Worm (Caenorhabditis elegans) whole organism, late embryonic: ENCODE data around the gene F44E2.8.

Experiments
- nfya-1 ChIP-seq: sonication (generic microtip); optimal IDR thresholded peaks from 2 replicates; lab custom pipeline; 2017; ENCODE audit warnings: missing genetic modification characterization, mild to moderate bottlenecking, missing compliant biosample characterization, antibody characterized with exemption, moderate library complexity
- pha-4 ChIP-seq: fragments of 150-350 bp; optimal IDR thresholded peaks from 2 replicates; lab custom pipeline; 2018; ENCODE audit warnings: missing biosample characterization, missing genetic modification reagents, missing genetic modification characterization
- unc-55 ChIP-seq: sonication (generic microtip); optimal IDR thresholded peaks from 2 replicates; lab custom pipeline; 2017; ENCODE audit warnings: missing biosample characterization, missing genetic modification reagents, missing genetic modification characterization

ce11 chrIII:8878960-8879359 is 29.3 kb upstream of the F44E2.8 start:
- TF ChIP-seq unc-55 (GFP tag; lab: Kevin White, UChicago), result no peak
- no peak for TF ChIP-seq nfya-1 (tag; lab: Kevin White, UChicago)
- TF ChIP-seq pha-4 (tag; lab: Kevin White, UChicago), result no peak
